Fruit fly (Drosophila melanogaster) whole organism: ENCODE results near the gene CG32036.

ENCODE experiments used
- CG8478 ChIP-seq: fragments of >200 bp; optimal IDR thresholded peaks from 2 replicates; lab custom pipeline; 2018; ENCODE audit warnings: inconsistent platforms
- Dll ChIP-seq: fragments of >200 bp; optimal IDR thresholded peaks from 2 replicates; lab custom pipeline; 2017
- EcR ChIP-seq, 2 experiments: fragments of >200 bp; optimal IDR thresholded peaks; 2 replicates each; lab custom pipeline; 2017; ENCODE audit warnings: missing biosample characterization in 2 of 2, missing genetic modification characterization in 2 of 2, missing genetic modification reagents in 2 of 2
- pan ChIP-seq: fragments of >200 bp; optimal IDR thresholded peaks from 2 replicates; lab custom pipeline; 2017
- psq ChIP-seq: fragments of >200 bp; optimal IDR thresholded peaks from 2 replicates; lab custom pipeline; 2017
- usp ChIP-seq: fragments of >200 bp; optimal IDR thresholded peaks from 2 replicates; lab custom pipeline; 2017; ENCODE audit warnings: missing biosample characterization, missing genetic modification characterization, mixed read lengths

Gene CG32036

dm6 chr3L:9438858-9439257 is 50.2 kb downstream of the CG32036 start:
- no peak for TF ChIP-seq CG8478 (lab: Kevin White, UChicago)
- no peak for TF ChIP-seq usp (GFP tag; lab: Kevin White, UChicago)
- TF ChIP-seq pan (lab: Kevin White, UChicago), result no peak
- TF ChIP-seq EcR (GFP tag; optimal IDR thresholded peaks at IDR 0.05; lab: Kevin White, UChicago), result no peak
- TF ChIP-seq Dll (lab: Kevin White, UChicago), result no peak
- TF ChIP-seq psq, result no peak
